Worm (Caenorhabditis elegans) whole organism, L1 larva: Measurements from ENCODE around the gene cfap-20.
A peak's percentile ranks its signal among the peaks of the same experiment; 100 is the strongest.

Experiments
- C04F5.9 ChIP-seq: sonication (generic microtip); optimal IDR thresholded peaks from 2 replicates; lab custom pipeline; 2016; ENCODE audit warnings: missing genetic modification characterization, missing compliant biosample characterization
- C16A3.4 ChIP-seq: fragments of 150-350 bp; optimal IDR thresholded peaks from 2 replicates; lab custom pipeline; 2014; ENCODE audit warnings: missing biosample characterization, missing genetic modification characterization
- C34B4.2 ChIP-seq: sonication (generic microtip); optimal IDR thresholded peaks from 2 replicates; lab custom pipeline; 2017; ENCODE audit warnings: mild to moderate bottlenecking, missing genetic modification characterization, missing compliant biosample characterization
- F16B12.6 ChIP-seq: fragments of 150-350 bp; optimal IDR thresholded peaks from 2 replicates; lab custom pipeline; 2014; ENCODE audit warnings: missing biosample characterization, missing genetic modification characterization
- Y116A8C.19 ChIP-seq: sonication (generic microtip); optimal IDR thresholded peaks from 2 replicates; lab custom pipeline; 2016; ENCODE audit warnings: missing compliant biosample characterization, missing genetic modification characterization, borderline replicate concordance
- aha-1 ChIP-seq: fragments of 150-350 bp; optimal IDR thresholded peaks from 2 replicates; lab custom pipeline; 2014; ENCODE audit warnings: missing biosample characterization, missing genetic modification characterization
- aly-2 ChIP-seq: fragments of 150-350 bp; optimal IDR thresholded peaks from 2 replicates; lab custom pipeline; 2014; ENCODE audit warnings: missing biosample characterization, missing genetic modification characterization
- ama-1 ChIP-seq: fragments of 150-350 bp; optimal IDR thresholded peaks from 2 replicates; lab custom pipeline; 2014
- blmp-1 ChIP-seq: fragments of 150-350 bp; optimal IDR thresholded peaks from 2 replicates; lab custom pipeline; 2014; ENCODE audit warnings: missing biosample characterization, missing genetic modification characterization
- ceh-63 ChIP-seq: fragments of 200-800 bp; sonication (Bioruptor generic); optimal IDR thresholded peaks from 2 replicates; lab custom pipeline; 2018; ENCODE audit warnings: mild to moderate bottlenecking, missing genetic modification characterization, missing compliant biosample characterization
- ceh-90 ChIP-seq: sonication (generic microtip); optimal IDR thresholded peaks from 2 replicates; lab custom pipeline; 2016; ENCODE audit warnings: missing genetic modification characterization, missing compliant biosample characterization
- dpl-1 ChIP-seq, 3 experiments: fragments of 150-350 bp in 2 of 3; sonication (generic microtip) in 1 of 3; optimal IDR thresholded peaks; 2 replicates each; lab custom pipeline; 2014 to 2017; ENCODE audit warnings: missing biosample characterization in 3 of 3, missing genetic modification characterization in 3 of 3, missing genetic modification reagents in 3 of 3
- dsc-1 ChIP-seq: sonication (generic microtip); optimal IDR thresholded peaks from 2 replicates; lab custom pipeline; 2016; ENCODE audit warnings: mild to moderate bottlenecking, missing genetic modification characterization, missing compliant biosample characterization
- efl-1 ChIP-seq, 4 experiments: fragments of 150-350 bp; optimal IDR thresholded peaks in 3 of 4; peaks in 1 of 4; 1 replicate in 1 of 4; 2 replicates in 3 of 4; lab custom pipeline; 2014; ENCODE audit warnings: missing biosample characterization in 2 of 4, missing genetic modification characterization in 2 of 4, missing genetic modification reagents in 2 of 4
- efl-3 ChIP-seq: fragments of 200-800 bp; sonication (Bioruptor generic); optimal IDR thresholded peaks from 2 replicates; lab custom pipeline; 2018; ENCODE audit warnings: mild to moderate bottlenecking, missing genetic modification characterization, missing compliant biosample characterization
- elt-2 ChIP-seq: sonication (generic microtip); optimal IDR thresholded peaks from 2 replicates; lab custom pipeline; 2016; ENCODE audit warnings: missing genetic modification characterization, mild to moderate bottlenecking, inconsistent platforms, missing compliant biosample characterization, missing genetic modification reagents
- ets-5 ChIP-seq: fragments of 200-800 bp; sonication (Bioruptor generic); IDR thresholded peaks from 2 replicates; pipeline ENCODE4 v1.3.6; 2022; ENCODE audit warnings: missing genetic modification characterization, missing compliant biosample characterization
- fkh-8 ChIP-seq: sonication (generic microtip); optimal IDR thresholded peaks from 2 replicates; lab custom pipeline; 2016; ENCODE audit warnings: mild to moderate bottlenecking, missing genetic modification characterization, missing compliant biosample characterization
- fos-1 ChIP-seq: fragments of 150-350 bp; optimal IDR thresholded peaks from 2 replicates; lab custom pipeline; 2014; ENCODE audit warnings: missing biosample characterization, missing genetic modification characterization
- hlh-4 ChIP-seq: sonication (generic microtip); optimal IDR thresholded peaks from 2 replicates; lab custom pipeline; 2016; ENCODE audit warnings: mild to moderate bottlenecking, missing genetic modification characterization, missing compliant biosample characterization
- irx-1 ChIP-seq: sonication (generic microtip); optimal IDR thresholded peaks from 2 replicates; lab custom pipeline; 2016; ENCODE audit warnings: missing genetic modification characterization, missing compliant biosample characterization
- isw-1 ChIP-seq: fragments of 200-800 bp; sonication (Bioruptor generic); IDR thresholded peaks from 2 replicates; pipeline ENCODE4 v1.3.6; 2022; ENCODE audit warnings: missing genetic modification characterization, missing compliant biosample characterization
- jun-1 ChIP-seq: fragments of 150-350 bp; optimal IDR thresholded peaks from 2 replicates; lab custom pipeline; 2014; ENCODE audit warnings: missing biosample characterization, missing genetic modification reagents, missing genetic modification characterization
- lin-13 ChIP-seq: fragments of 150-350 bp; optimal IDR thresholded peaks from 2 replicates; lab custom pipeline; 2014; ENCODE audit warnings: missing biosample characterization, missing genetic modification reagents, missing genetic modification characterization
- lin-14 ChIP-seq: fragments of 200-800 bp; sonication (Bioruptor generic); optimal IDR thresholded peaks from 2 replicates; lab custom pipeline; 2018; ENCODE audit warnings: mild to moderate bottlenecking, missing genetic modification characterization, moderate library complexity, missing compliant biosample characterization
- lin-15B ChIP-seq: fragments of 150-350 bp; sonication (generic microtip); optimal IDR thresholded peaks from 3 replicates; lab custom pipeline; 2014; ENCODE audit warnings: missing biosample characterization, missing genetic modification characterization
- lir-3 ChIP-seq: sonication (generic microtip); optimal IDR thresholded peaks from 2 replicates; lab custom pipeline; 2016; ENCODE audit warnings: mild to moderate bottlenecking, missing genetic modification characterization, moderate library complexity, missing compliant biosample characterization; ENCODE audit not compliant: poor library complexity
- lsy-2 ChIP-seq, 2 experiments: fragments of 150-350 bp; optimal IDR thresholded peaks; 2 replicates each; lab custom pipeline; 2014; ENCODE audit warnings: missing biosample characterization in 2 of 2, missing genetic modification characterization in 2 of 2
- mdl-1 ChIP-seq, 2 experiments: fragments of 150-350 bp; optimal IDR thresholded peaks; 2 replicates each; lab custom pipeline; 2014 to 2017; ENCODE audit warnings: missing biosample characterization in 2 of 2, missing genetic modification characterization in 2 of 2, inconsistent platforms in 1 of 2
- mef-2 ChIP-seq: fragments of 150-350 bp; optimal IDR thresholded peaks from 2 replicates; lab custom pipeline; 2014; ENCODE audit warnings: missing biosample characterization, missing genetic modification characterization
- mep-1 ChIP-seq: fragments of 150-350 bp; optimal IDR thresholded peaks from 2 replicates; lab custom pipeline; 2014; ENCODE audit warnings: missing biosample characterization, missing genetic modification characterization
- nhr-11 ChIP-seq: fragments of 150-350 bp; optimal IDR thresholded peaks from 2 replicates; lab custom pipeline; 2014; ENCODE audit warnings: missing biosample characterization, missing genetic modification characterization
- nhr-19 ChIP-seq: fragments of 200-800 bp; sonication (Bioruptor generic); conservative IDR thresholded peaks from 2 replicates; pipeline ENCODE4 v1.3.6; 2022; ENCODE audit warnings: missing genetic modification characterization, missing compliant biosample characterization
- nhr-20 ChIP-seq: sonication (generic microtip); optimal IDR thresholded peaks from 2 replicates; lab custom pipeline; 2016; ENCODE audit warnings: mild to moderate bottlenecking, missing genetic modification characterization, missing compliant biosample characterization
- nhr-237 ChIP-seq: fragments of 150-350 bp; optimal IDR thresholded peaks from 2 replicates; lab custom pipeline; 2014; ENCODE audit warnings: missing biosample characterization, missing genetic modification characterization
- nhr-47 ChIP-seq: sonication (generic microtip); optimal IDR thresholded peaks from 2 replicates; lab custom pipeline; 2016; ENCODE audit warnings: mild to moderate bottlenecking, missing genetic modification characterization, moderate library complexity, missing compliant biosample characterization
- nhr-71 ChIP-seq: sonication (generic microtip); optimal IDR thresholded peaks from 2 replicates; lab custom pipeline; 2016; ENCODE audit warnings: mild to moderate bottlenecking, missing genetic modification characterization, moderate library complexity, missing compliant biosample characterization
- nhr-77 ChIP-seq: fragments of 150-350 bp; optimal IDR thresholded peaks from 2 replicates; lab custom pipeline; 2014; ENCODE audit warnings: missing biosample characterization, missing genetic modification characterization
- nhr-84 ChIP-seq: sonication (generic microtip); optimal IDR thresholded peaks from 2 replicates; lab custom pipeline; 2017; ENCODE audit warnings: missing biosample characterization, missing genetic modification characterization
- nhr-90 ChIP-seq: sonication (generic microtip); optimal IDR thresholded peaks from 2 replicates; lab custom pipeline; 2016; ENCODE audit warnings: mild to moderate bottlenecking, missing genetic modification characterization, missing compliant biosample characterization; ENCODE audit not compliant: poor library complexity
- pqm-1 ChIP-seq: sonication (generic microtip); optimal IDR thresholded peaks from 3 replicates; lab custom pipeline; 2017; ENCODE audit warnings: missing biosample characterization, missing genetic modification characterization
- snu-23 ChIP-seq: sonication (generic microtip); optimal IDR thresholded peaks from 2 replicates; lab custom pipeline; 2016; ENCODE audit warnings: missing genetic modification characterization, missing compliant biosample characterization
- swsn-7 ChIP-seq: sonication (generic microtip); optimal IDR thresholded peaks from 2 replicates; lab custom pipeline; 2016; ENCODE audit warnings: missing genetic modification characterization, missing compliant biosample characterization
- tbx-2 ChIP-seq: sonication (generic microtip); optimal IDR thresholded peaks from 2 replicates; lab custom pipeline; 2016; ENCODE audit warnings: missing genetic modification characterization, missing compliant biosample characterization
- tlp-1 ChIP-seq: fragments of 150-350 bp; optimal IDR thresholded peaks from 2 replicates; lab custom pipeline; 2014; ENCODE audit warnings: missing biosample characterization, missing genetic modification characterization
- unc-130 ChIP-seq: fragments of 150-350 bp; optimal IDR thresholded peaks from 2 replicates; lab custom pipeline; 2017; ENCODE audit warnings: missing biosample characterization, missing genetic modification characterization, inconsistent platforms
- unc-86 ChIP-seq: sonication (generic microtip); optimal IDR thresholded peaks from 2 replicates; lab custom pipeline; 2016; ENCODE audit warnings: missing genetic modification characterization, missing compliant biosample characterization
- unc-98 ChIP-seq: fragments of 200-800 bp; sonication (Bioruptor generic); IDR thresholded peaks from 2 replicates; pipeline ENCODE4 v1.3.6; 2022; ENCODE audit warnings: missing genetic modification characterization, missing compliant biosample characterization
- vab-15 ChIP-seq: sonication (generic microtip); optimal IDR thresholded peaks from 2 replicates; lab custom pipeline; 2017; ENCODE audit warnings: missing genotype, mild to moderate bottlenecking, missing genetic modification characterization, missing compliant biosample characterization
- zip-4 ChIP-seq: fragments of 200-800 bp; sonication (Bioruptor generic); optimal IDR thresholded peaks from 2 replicates; lab custom pipeline; 2018; ENCODE audit warnings: mild to moderate bottlenecking, missing genetic modification characterization, moderate library complexity, missing compliant biosample characterization

Gene cfap-20

DNA sequence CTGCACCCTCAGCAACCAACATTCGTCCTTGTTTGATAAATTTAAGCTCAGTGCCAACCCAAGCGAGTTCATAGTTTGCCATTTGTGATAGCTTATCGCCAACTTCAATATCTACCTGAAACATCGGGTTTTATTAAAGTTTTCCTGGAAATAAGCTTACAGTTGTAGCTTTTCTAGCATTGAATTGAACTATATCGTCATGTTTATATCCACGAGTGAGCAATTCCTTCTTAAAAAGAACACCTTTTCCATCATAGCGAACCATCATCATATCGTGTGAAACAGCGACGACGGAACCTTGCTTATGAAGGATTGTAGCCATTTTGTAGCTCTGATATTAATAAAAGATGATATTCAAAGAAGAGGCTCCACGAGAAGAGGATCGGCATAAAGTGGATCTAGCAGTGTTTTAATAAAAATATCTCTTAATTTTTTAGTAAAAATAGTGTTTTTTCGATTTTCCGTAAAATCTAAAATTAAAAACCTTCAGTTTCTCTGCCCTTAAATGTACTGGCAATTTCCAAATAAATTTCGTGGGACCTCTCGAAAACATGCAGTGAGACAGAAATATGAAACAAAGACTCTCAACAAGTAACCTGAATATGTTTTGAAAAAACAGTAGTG, 35.0 kb downstream of the cfap-20 start, which contains the start of gene M01F1.8:
Gene M01F1.8, minus strand, starts transcription at position 335 of the 624 bp plus-strand sequence.
- TF ChIP-seq tlp-1 (tag; lab: Kevin White, UChicago) (no peak), ama-1 (no peak), lsy-2 (tag; optimal IDR thresholded peaks at IDR 0.05; lab: Kevin White, UChicago) (peak in 1 of 2 experiments; percentile 38), dpl-1 (GFP tag; optimal IDR thresholded peaks at IDR 0.05; lab: Kevin White, UChicago) (no peak), efl-1 (optimal IDR thresholded peaks at IDR 0.05; lab: Kevin White, UChicago) (no peak), efl-1 (GFP tag; optimal IDR thresholded peaks at IDR 0.05 in 1 of 2; lab: Kevin White, UChicago) (peak in 1 of 2 experiments; percentile 3)

DNA sequence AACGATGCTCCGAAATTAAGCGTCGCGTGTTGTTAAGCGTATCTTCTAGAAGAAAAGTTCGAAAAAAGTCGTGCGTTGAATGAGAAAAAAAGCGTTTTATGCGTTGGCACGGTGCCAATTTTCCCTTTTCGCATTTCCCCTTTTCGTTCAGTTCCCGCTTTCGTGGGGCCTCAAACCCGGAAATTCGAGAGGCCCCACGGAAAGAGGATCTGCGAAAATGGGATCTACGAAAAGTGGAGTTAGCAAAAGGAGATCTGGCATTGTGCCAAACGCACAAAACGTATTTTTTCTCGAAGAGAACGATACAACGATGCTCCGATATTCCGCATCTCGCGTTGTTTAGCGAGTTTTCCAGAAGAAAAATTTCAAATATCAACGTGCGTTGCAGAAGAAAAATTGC, 37.5 kb downstream of the cfap-20 start:
- TF ChIP-seq lsy-2 (tag; optimal IDR thresholded peaks at IDR 0.05; lab: Kevin White, UChicago) (peak in 1 of 2 experiments; percentile 18), zip-4 (no peak), snu-23 (GFP tag; lab: Kevin White, UChicago) (no peak), unc-98 (GFP tag; lab: Robert Waterston, UW) (peak; percentile 78), blmp-1 (tag; lab: Kevin White, UChicago) (no peak), C16A3.4 (tag; lab: Kevin White, UChicago) (no peak), C04F5.9 (tag; lab: Kevin White, UChicago) (no peak), lin-13 (GFP tag; lab: Kevin White, UChicago) (no peak), nhr-237 (tag; lab: Kevin White, UChicago) (no peak), nhr-47 (tag; lab: Kevin White, UChicago) (peak; percentile 52), ets-5 (GFP tag; lab: Robert Waterston, UW) (no peak), ceh-90 (tag; lab: Kevin White, UChicago) (no peak), lir-3 (tag; lab: Kevin White, UChicago) (no peak), tlp-1 (tag; lab: Kevin White, UChicago) (no peak), nhr-71 (peak; percentile 33), nhr-90 (tag; lab: Kevin White, UChicago) (peak; percentile 45), Y116A8C.19 (no peak), fos-1 (tag; lab: Kevin White, UChicago) (no peak), fkh-8 (peak; percentile 23), mdl-1 (tag; optimal IDR thresholded peaks at IDR 0.05; lab: Kevin White, UChicago) (no peak), unc-130 (no peak), efl-3 (GFP tag; lab: Kevin White, UChicago) (no peak), hlh-4 (tag; lab: Kevin White, UChicago) (no peak), swsn-7 (peak; percentile 3), mep-1 (tag; lab: Kevin White, UChicago) (no peak), nhr-77 (tag; lab: Kevin White, UChicago) (no peak), dsc-1 (tag; lab: Kevin White, UChicago) (no peak), mef-2 (tag; lab: Kevin White, UChicago) (no peak), elt-2 (tag; lab: Kevin White, UChicago) (no peak), lin-14 (GFP tag; lab: Kevin White, UChicago) (no peak), ceh-63 (peak; percentile 20), jun-1 (tag; lab: Kevin White, UChicago) (no peak), tbx-2 (tag; lab: Kevin White, UChicago) (peak; percentile 42), nhr-19 (peak; percentile 40; the same call in 1 of the 2 replicates), isw-1 (peak; percentile 31), lin-15B (tag; lab: Kevin White, UChicago) (no peak), unc-86 (tag; lab: Kevin White, UChicago) (peak; percentile 31), vab-15 (tag; lab: Kevin White, UChicago) (peak; percentile 65), nhr-84 (tag; lab: Kevin White, UChicago) (no peak), aha-1 (tag; lab: Kevin White, UChicago) (no peak), efl-1 (optimal IDR thresholded peaks at IDR 0.05; lab: Kevin White, UChicago) (peak; percentile 22 to 80), efl-1 (GFP tag; optimal IDR thresholded peaks at IDR 0.05 in 1 of 2; lab: Kevin White, UChicago) (peak; percentile 1 to 39), F16B12.6 (tag; lab: Kevin White, UChicago) (no peak), aly-2 (no peak), nhr-20 (tag; lab: Kevin White, UChicago) (no peak), irx-1 (tag; lab: Kevin White, UChicago) (no peak), C34B4.2 (tag; lab: Kevin White, UChicago) (no peak), pqm-1 (tag; lab: Kevin White, UChicago) (no peak), nhr-11 (tag; lab: Kevin White, UChicago) (no peak)
